Worm (Caenorhabditis elegans): Measurements from ENCODE around the gene C33E10.1.
"Not testable (repeated sequence)": the region's sequence is repeated elsewhere in the genome, so short reads cannot be mapped to it uniquely, and the experiment has no call there.

ce11 chrX:17255750-17256149 is 49.3 kb upstream of the C33E10.1 start:
- not testable (repeated sequence) for TF ChIP-seq tbx-2 (tag; optimal IDR thresholded peaks at IDR 0.05); ama-1 (optimal IDR thresholded peaks at IDR 0.05); elt-1 (tag; optimal IDR thresholded peaks at IDR 0.05); fos-1 (tag; optimal IDR thresholded peaks at IDR 0.05); nhr-28 (tag; optimal IDR thresholded peaks at IDR 0.05); egl-27 (tag; optimal IDR thresholded peaks at IDR 0.05); fkh-10 (GFP tag; optimal IDR thresholded peaks at IDR 0.05); ztf-11 (tag; optimal IDR thresholded peaks at IDR 0.05); pha-4 (tag; optimal IDR thresholded peaks at IDR 0.05)

Measured in whole organism, L3 larva.